Worm (Caenorhabditis elegans) whole organism, young adult: Measurements from ENCODE around the gene T05A7.3.

Source experiments
- ama-1 ChIP-seq, 3 experiments: fragments of 150-350 bp in 1 of 3; sonication (generic microtip) in 2 of 3; optimal IDR thresholded peaks; 2 replicates each; lab custom pipeline; 2014 to 2018; ENCODE audit warnings: missing biosample characterization in 2 of 3, missing genetic modification characterization in 2 of 3, missing genetic modification reagents in 2 of 3
- madf-3 ChIP-seq: fragments of 200-800 bp; sonication (Bioruptor generic); IDR thresholded peaks from 2 replicates; pipeline ENCODE4 v1.3.6; 2022; ENCODE audit warnings: missing genetic modification reagents, missing genetic modification characterization, missing compliant biosample characterization
- nhr-80 ChIP-seq: sonication (generic microtip); optimal IDR thresholded peaks from 2 replicates; lab custom pipeline; 2016; ENCODE audit warnings: missing genetic modification characterization, missing compliant biosample characterization
- pha-4 ChIP-seq: fragments of 150-350 bp; sonication (generic microtip); optimal IDR thresholded peaks from 2 replicates; lab custom pipeline; 2014; ENCODE audit warnings: missing biosample characterization, missing genetic modification reagents, missing genetic modification characterization
- sea-2 ChIP-seq: fragments of 200-800 bp; sonication (Bioruptor generic); IDR thresholded peaks from 2 replicates; pipeline ENCODE4 v1.3.6; 2022; ENCODE audit warnings: missing genetic modification characterization, missing compliant biosample characterization
- unc-62 ChIP-seq: fragments of 150-350 bp; optimal IDR thresholded peaks from 2 replicates; lab custom pipeline; 2014; ENCODE audit warnings: missing biosample characterization, missing genetic modification reagents, missing genetic modification characterization
- ztf-25 ChIP-seq: fragments of 200-800 bp; sonication (Bioruptor generic); IDR thresholded peaks from 2 replicates; pipeline ENCODE4 v1.3.6; 2022; ENCODE audit warnings: missing genetic modification reagents, missing genetic modification characterization, missing compliant biosample characterization
- ztf-26 ChIP-seq: sonication (generic microtip); optimal IDR thresholded peaks from 2 replicates; lab custom pipeline; 2017; ENCODE audit warnings: missing genetic modification characterization, missing compliant biosample characterization

- TF ChIP-seq ztf-26 (tag; lab: Kevin White, UChicago) (no peak), ama-1 (optimal IDR thresholded peaks at IDR 0.05; lab: Kevin White, UChicago) (no peak), ama-1 (GFP tag; optimal IDR thresholded peaks at IDR 0.05; lab: Kevin White, UChicago) (no peak), unc-62 (GFP tag; lab: Kevin White, UChicago) (no peak), ztf-25 (GFP tag; lab: Robert Waterston, UW) (no peak), pha-4 (no peak), nhr-80 (tag; lab: Kevin White, UChicago) (no peak), sea-2 (GFP tag; lab: Robert Waterston, UW) (no peak), madf-3 (GFP tag; lab: Robert Waterston, UW) (no peak)
These were observed 8.1 kb downstream of the T05A7.3 start, which contains the start of gene sre-40 for ce11 chrII:4683693-4684092.
